Worm (Caenorhabditis elegans) whole organism, mixed stage, embryonic: ENCODE measurements around the gene F38H4.6.
A peak's percentile ranks its signal among the peaks of the same experiment; 100 is the strongest.

Experiments used
- M03D4.4 ChIP-seq: sonication (generic microtip); optimal IDR thresholded peaks from 2 replicates; lab custom pipeline; 2017; ENCODE audit warnings: mild to moderate bottlenecking, missing genetic modification characterization, missing compliant biosample characterization
- bed-3 ChIP-seq: fragments of 200-800 bp; sonication (Bioruptor generic); optimal IDR thresholded peaks from 3 replicates; lab custom pipeline; 2018; ENCODE audit warnings: mild to moderate bottlenecking, missing genetic modification characterization, moderate library complexity, missing compliant biosample characterization
- blmp-1 ChIP-seq: fragments of 150-350 bp; optimal IDR thresholded peaks from 2 replicates; lab custom pipeline; 2014; ENCODE audit warnings: missing biosample characterization, missing genetic modification characterization
- ceh-39 ChIP-seq: fragments of 150-350 bp; optimal IDR thresholded peaks from 2 replicates; lab custom pipeline; 2014; ENCODE audit warnings: missing biosample characterization, missing genetic modification characterization
- ceh-83 ChIP-seq: fragments of 200-800 bp; sonication (Bioruptor generic); optimal IDR thresholded peaks from 2 replicates; lab custom pipeline; 2018; ENCODE audit warnings: mild to moderate bottlenecking, missing genetic modification characterization, missing compliant biosample characterization
- ces-1 ChIP-seq: fragments of 150-350 bp; optimal IDR thresholded peaks from 2 replicates; lab custom pipeline; 2014; ENCODE audit warnings: missing biosample characterization, missing genetic modification reagents, missing genetic modification characterization
- cnd-1 ChIP-seq: fragments of 200-800 bp; sonication (Bioruptor generic); optimal IDR thresholded peaks from 2 replicates; lab custom pipeline; 2018; ENCODE audit warnings: mild to moderate bottlenecking, missing genetic modification characterization, missing compliant biosample characterization
- drap-1 ChIP-seq: fragments of 200-800 bp; sonication (Bioruptor generic); optimal IDR thresholded peaks from 3 replicates; lab custom pipeline; 2018; ENCODE audit warnings: mild to moderate bottlenecking, missing genetic modification characterization, missing compliant biosample characterization
- elt-1 ChIP-seq: sonication (generic microtip); optimal IDR thresholded peaks from 2 replicates; lab custom pipeline; 2017; ENCODE audit warnings: missing genetic modification characterization, mild to moderate bottlenecking, missing compliant biosample characterization, antibody characterized with exemption, moderate library complexity, borderline replicate concordance; ENCODE audit not compliant: insufficient read depth
- elt-3 ChIP-seq: fragments of 150-350 bp; optimal IDR thresholded peaks from 2 replicates; lab custom pipeline; 2014; ENCODE audit warnings: missing biosample characterization, missing genetic modification characterization
- flh-1 ChIP-seq: fragments of 200-800 bp; sonication (Bioruptor generic); optimal IDR thresholded peaks from 2 replicates; lab custom pipeline; 2018; ENCODE audit warnings: mild to moderate bottlenecking, missing genetic modification characterization, moderate library complexity, missing compliant biosample characterization
- hlh-1 ChIP-seq: fragments of 150-350 bp; optimal IDR thresholded peaks from 2 replicates; lab custom pipeline; 2014; ENCODE audit warnings: missing biosample characterization, missing genetic modification reagents, missing genetic modification characterization
- lin-13 ChIP-seq: fragments of 150-350 bp; optimal IDR thresholded peaks from 2 replicates; lab custom pipeline; 2014; ENCODE audit warnings: missing biosample characterization, missing genetic modification characterization
- lin-32 ChIP-seq: fragments of 200-800 bp; sonication (Bioruptor generic); optimal IDR thresholded peaks from 2 replicates; lab custom pipeline; 2018; ENCODE audit warnings: mild to moderate bottlenecking, missing genetic modification characterization, missing compliant biosample characterization
- mab-5 ChIP-seq: fragments of 150-350 bp; optimal IDR thresholded peaks from 2 replicates; lab custom pipeline; 2014; ENCODE audit warnings: missing biosample characterization, missing genetic modification characterization
- mep-1 ChIP-seq: fragments of 150-350 bp; optimal IDR thresholded peaks from 2 replicates; lab custom pipeline; 2017; ENCODE audit warnings: missing biosample characterization, missing genetic modification reagents, missing genetic modification characterization, inconsistent platforms
- mls-2 ChIP-seq: sonication (generic microtip); optimal IDR thresholded peaks from 2 replicates; lab custom pipeline; 2016; ENCODE audit warnings: mild to moderate bottlenecking, missing genetic modification characterization, moderate library complexity, missing compliant biosample characterization
- nhr-2 ChIP-seq: fragments of 150-350 bp; optimal IDR thresholded peaks from 2 replicates; lab custom pipeline; 2014; ENCODE audit warnings: missing biosample characterization, missing genetic modification characterization
- nhr-237 ChIP-seq: fragments of 150-350 bp; optimal IDR thresholded peaks from 2 replicates; lab custom pipeline; 2014; ENCODE audit warnings: missing biosample characterization, missing genetic modification characterization
- nhr-28 ChIP-seq: fragments of 150-350 bp; optimal IDR thresholded peaks from 2 replicates; lab custom pipeline; 2014; ENCODE audit warnings: missing biosample characterization, missing genetic modification characterization
- pha-4 ChIP-seq: fragments of 150-350 bp; optimal IDR thresholded peaks from 2 replicates; lab custom pipeline; 2018; ENCODE audit warnings: missing biosample characterization, missing genetic modification reagents, missing genetic modification characterization
- sem-2 ChIP-seq: fragments of 200-800 bp; sonication (Bioruptor generic); optimal IDR thresholded peaks from 2 replicates; lab custom pipeline; 2018; ENCODE audit warnings: mild to moderate bottlenecking, missing genetic modification characterization, missing compliant biosample characterization
- unc-120 ChIP-seq: sonication (generic microtip); optimal IDR thresholded peaks from 2 replicates; lab custom pipeline; 2017; ENCODE audit warnings: missing genetic modification characterization, missing compliant biosample characterization; ENCODE audit not compliant: poor library complexity, severe bottlenecking
- unc-39 ChIP-seq: fragments of 150-350 bp; optimal IDR thresholded peaks from 2 replicates; lab custom pipeline; 2014; ENCODE audit warnings: missing biosample characterization, missing genetic modification characterization
- unc-62 ChIP-seq: fragments of 150-350 bp; optimal IDR thresholded peaks from 2 replicates; lab custom pipeline; 2014; ENCODE audit warnings: missing biosample characterization, missing genetic modification reagents, missing genetic modification characterization
- zip-8 ChIP-seq: fragments of 150-350 bp; optimal IDR thresholded peaks from 2 replicates; lab custom pipeline; 2014; ENCODE audit warnings: missing biosample characterization, missing genetic modification characterization
- ztf-11 ChIP-seq: fragments of 150-350 bp; optimal IDR thresholded peaks from 2 replicates; lab custom pipeline; 2014; ENCODE audit warnings: missing biosample characterization, missing genetic modification characterization

Gene F38H4.6

DNA sequence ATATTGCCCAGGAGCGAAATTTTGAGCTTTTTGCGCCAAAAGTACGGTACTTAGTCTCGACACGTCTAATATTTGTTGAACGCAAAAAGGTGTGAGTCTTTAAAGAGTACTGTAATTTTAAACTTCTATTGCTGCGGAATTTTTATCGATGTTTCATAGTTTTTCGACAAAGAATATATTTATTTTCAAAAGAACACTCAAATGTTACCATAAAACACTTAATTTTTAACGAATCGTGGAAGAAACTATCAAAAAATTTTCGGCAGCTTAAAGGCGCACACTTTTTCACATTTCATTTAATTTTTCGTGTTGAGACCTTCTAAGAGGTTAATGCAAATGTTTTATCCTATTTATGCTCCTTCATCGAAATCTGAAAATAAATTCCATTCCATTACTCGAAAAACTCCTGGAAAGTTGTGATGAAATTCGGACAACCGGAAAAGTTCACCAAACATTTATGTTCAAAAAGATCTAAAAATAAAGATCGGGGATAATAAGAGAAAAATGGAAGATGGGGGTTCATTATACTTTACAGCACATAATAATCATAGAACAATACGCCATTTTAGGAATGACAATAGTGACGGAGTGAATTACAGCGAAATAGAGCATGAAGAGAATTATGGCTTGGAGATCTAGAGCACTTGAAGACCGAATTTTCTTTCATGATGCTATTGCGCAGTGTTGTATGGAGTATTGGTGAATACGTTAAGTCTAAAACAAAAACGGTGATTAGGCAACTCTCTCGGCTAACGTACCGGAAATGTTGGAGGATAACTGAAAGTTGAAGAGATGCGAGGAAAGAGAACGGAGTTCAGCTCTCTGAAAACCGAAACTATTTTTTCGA, 27.4 kb downstream of the F38H4.6 start:
- TF ChIP-seq mls-2 (tag; lab: Kevin White, UChicago) (peak; percentile 17), mab-5 (tag; lab: Kevin White, UChicago) (no peak), ces-1 (GFP tag; lab: Kevin White, UChicago) (no peak), nhr-2 (tag; lab: Kevin White, UChicago) (no peak), lin-32 (GFP tag; lab: Kevin White, UChicago) (no peak), unc-39 (tag; lab: Kevin White, UChicago) (no peak), ceh-83 (GFP tag; lab: Kevin White, UChicago) (no peak)

DNA sequence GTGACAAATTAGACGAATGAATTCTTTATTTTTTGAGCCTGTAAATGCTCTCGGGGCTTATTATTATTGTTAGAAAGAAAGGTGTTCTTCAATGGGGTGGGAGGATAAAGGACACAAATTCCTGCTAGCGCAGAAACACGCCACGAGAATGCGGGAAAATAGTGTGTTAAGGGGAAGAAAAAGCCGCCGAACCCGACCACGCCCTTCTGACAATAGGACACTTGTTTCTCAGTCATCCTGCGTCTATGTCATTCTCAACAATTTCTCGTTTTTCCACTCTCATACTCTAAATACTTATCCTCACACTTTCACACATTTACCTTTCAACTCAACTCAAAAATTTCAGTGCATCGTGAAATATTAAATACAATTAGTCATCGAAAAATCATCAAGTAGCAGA, 33.8 kb downstream of the F38H4.6 start, which contains the start of gene M117.1:
Gene M117.1 (plus strand): TSS at position 347 of the 400 bp plus-strand sequence.
- TF ChIP-seq cnd-1 (tag; lab: Kevin White, UChicago) (no peak), mab-5 (tag; lab: Kevin White, UChicago) (no peak), zip-8 (tag; lab: Kevin White, UChicago) (no peak), hlh-1 (tag; lab: Kevin White, UChicago) (peak; percentile 34), sem-2 (GFP tag; lab: Kevin White, UChicago) (no peak), unc-120 (no peak)

DNA sequence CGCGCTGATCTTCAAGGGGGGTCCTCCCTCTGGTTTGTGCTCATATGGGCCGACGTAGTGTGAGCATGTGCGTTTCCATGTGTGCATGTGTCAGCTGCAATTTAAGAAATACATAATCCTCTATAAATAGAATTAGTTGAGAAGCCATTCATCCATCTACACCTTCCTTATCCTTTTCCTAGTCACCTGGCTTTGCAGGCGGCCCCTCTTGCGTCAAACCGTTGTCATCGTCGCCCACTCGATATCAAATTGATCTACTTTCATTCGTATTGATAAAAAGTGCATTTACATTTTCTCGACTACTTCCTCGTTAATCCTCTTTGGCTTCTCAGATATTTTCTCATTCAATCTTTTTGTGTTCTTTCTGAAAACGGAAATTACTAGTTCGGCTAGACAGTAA, 35.7 kb downstream of the F38H4.6 start:
- TF ChIP-seq nhr-237 (tag; lab: Kevin White, UChicago) (no peak), mls-2 (tag; lab: Kevin White, UChicago) (no peak), pha-4 (tag; lab: Kevin White, UChicago) (no peak), bed-3 (GFP tag; lab: Kevin White, UChicago) (no peak), blmp-1 (tag; lab: Kevin White, UChicago) (no peak), elt-1 (tag; lab: Kevin White, UChicago) (no peak), cnd-1 (tag; lab: Kevin White, UChicago) (no peak), elt-3 (no peak), ztf-11 (tag; lab: Kevin White, UChicago) (no peak), nhr-2 (tag; lab: Kevin White, UChicago) (no peak), hlh-1 (tag; lab: Kevin White, UChicago) (no peak), unc-39 (tag; lab: Kevin White, UChicago) (no peak), drap-1 (GFP tag; lab: Kevin White, UChicago) (no peak), ceh-83 (GFP tag; lab: Kevin White, UChicago) (no peak)

DNA sequence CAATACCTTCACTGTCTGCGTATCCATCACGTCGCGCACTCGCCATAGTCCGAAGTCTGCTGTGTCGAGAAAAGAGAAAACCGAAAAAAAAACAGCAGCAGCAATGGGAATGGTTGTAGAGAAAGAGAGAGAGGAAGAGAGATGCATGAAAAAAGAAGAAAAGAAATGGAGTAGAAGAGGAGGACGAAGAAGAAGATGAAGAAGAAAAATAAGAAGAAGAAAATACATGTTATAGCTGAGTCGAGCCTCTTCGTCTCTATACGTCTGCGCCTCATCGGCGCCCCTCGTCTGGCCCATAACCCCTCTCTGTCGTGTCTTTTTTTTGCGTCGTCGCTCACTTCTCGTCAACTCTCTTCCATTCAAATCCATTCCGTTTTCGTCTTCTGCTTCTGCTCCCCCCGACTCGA, 38.0 kb downstream of the F38H4.6 start:
- TF ChIP-seq hlh-1 (tag; lab: Kevin White, UChicago) = no peak
- TF ChIP-seq unc-62 (GFP tag; lab: Kevin White, UChicago) = peak; percentile 42
- TF ChIP-seq nhr-237 (tag; lab: Kevin White, UChicago) = peak; percentile 29
- no peak for TF ChIP-seq ceh-83 (GFP tag; lab: Kevin White, UChicago)
- peak; percentile 31 for TF ChIP-seq mep-1 (tag; lab: Kevin White, UChicago)
- peak; percentile 61 for TF ChIP-seq ces-1 (GFP tag; lab: Kevin White, UChicago)
- TF ChIP-seq ceh-39 (tag; lab: Kevin White, UChicago) = no peak
- TF ChIP-seq unc-120 = peak; percentile 77
- no peak for TF ChIP-seq flh-1 (GFP tag; lab: Kevin White, UChicago)
- no peak for TF ChIP-seq ztf-11 (tag; lab: Kevin White, UChicago)
- TF ChIP-seq lin-13 (tag; lab: Kevin White, UChicago) = no peak
- TF ChIP-seq mab-5 (tag; lab: Kevin White, UChicago) = no peak
- TF ChIP-seq blmp-1 (tag; lab: Kevin White, UChicago) = no peak
- no peak for TF ChIP-seq M03D4.4
- TF ChIP-seq mls-2 (tag; lab: Kevin White, UChicago) = no peak
- no peak for TF ChIP-seq nhr-28 (tag; lab: Kevin White, UChicago)

DNA sequence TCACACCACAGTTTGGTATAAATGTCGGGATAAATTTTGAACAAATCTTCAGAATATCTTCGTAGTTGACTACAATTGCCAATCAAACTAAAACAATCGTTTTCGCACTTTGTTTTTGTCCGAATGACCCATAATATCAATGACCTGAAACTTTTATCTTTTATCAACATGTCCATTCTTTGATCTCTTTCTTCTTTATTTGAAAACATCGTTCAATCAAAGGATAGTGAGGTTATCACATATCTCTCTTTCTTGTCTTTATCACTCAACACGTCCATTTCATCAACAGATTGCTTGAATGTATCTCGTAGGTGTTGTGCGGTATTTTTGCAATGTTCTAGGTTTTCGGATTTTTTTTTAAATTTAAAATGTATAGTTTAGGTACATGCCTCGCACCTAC, 38.6 kb downstream of the F38H4.6 start:
- TF ChIP-seq lin-13 (tag; lab: Kevin White, UChicago) (no peak), elt-3 (peak; percentile 40), M03D4.4 (no peak)
